Worm (Caenorhabditis elegans) whole organism, mixed stage, embryonic: ENCODE data around the gene attf-4.

Source experiments
- bed-3 ChIP-seq: fragments of 200-800 bp; sonication (Bioruptor generic); optimal IDR thresholded peaks from 3 replicates; lab custom pipeline; 2018; ENCODE audit warnings: mild to moderate bottlenecking, missing genetic modification characterization, moderate library complexity, missing compliant biosample characterization
- blmp-1 ChIP-seq: fragments of 150-350 bp; optimal IDR thresholded peaks from 2 replicates; lab custom pipeline; 2014; ENCODE audit warnings: missing biosample characterization, missing genetic modification characterization
- ceh-39 ChIP-seq: fragments of 150-350 bp; optimal IDR thresholded peaks from 2 replicates; lab custom pipeline; 2014; ENCODE audit warnings: missing biosample characterization, missing genetic modification characterization
- ceh-43 ChIP-seq: fragments of 200-800 bp; sonication (Bioruptor generic); optimal IDR thresholded peaks from 2 replicates; lab custom pipeline; 2018; ENCODE audit warnings: mild to moderate bottlenecking, missing genetic modification characterization, moderate library complexity, missing compliant biosample characterization
- ceh-83 ChIP-seq: fragments of 200-800 bp; sonication (Bioruptor generic); optimal IDR thresholded peaks from 2 replicates; lab custom pipeline; 2018; ENCODE audit warnings: mild to moderate bottlenecking, missing genetic modification characterization, missing compliant biosample characterization
- ces-1 ChIP-seq: fragments of 150-350 bp; optimal IDR thresholded peaks from 2 replicates; lab custom pipeline; 2014; ENCODE audit warnings: missing biosample characterization, missing genetic modification reagents, missing genetic modification characterization
- drap-1 ChIP-seq: fragments of 200-800 bp; sonication (Bioruptor generic); optimal IDR thresholded peaks from 3 replicates; lab custom pipeline; 2018; ENCODE audit warnings: mild to moderate bottlenecking, missing genetic modification characterization, missing compliant biosample characterization
- elt-1 ChIP-seq: sonication (generic microtip); optimal IDR thresholded peaks from 2 replicates; lab custom pipeline; 2017; ENCODE audit warnings: missing genetic modification characterization, mild to moderate bottlenecking, missing compliant biosample characterization, antibody characterized with exemption, moderate library complexity, borderline replicate concordance; ENCODE audit not compliant: insufficient read depth
- elt-3 ChIP-seq: fragments of 150-350 bp; optimal IDR thresholded peaks from 2 replicates; lab custom pipeline; 2014; ENCODE audit warnings: missing biosample characterization, missing genetic modification characterization
- flh-1 ChIP-seq: fragments of 200-800 bp; sonication (Bioruptor generic); optimal IDR thresholded peaks from 2 replicates; lab custom pipeline; 2018; ENCODE audit warnings: mild to moderate bottlenecking, missing genetic modification characterization, moderate library complexity, missing compliant biosample characterization
- ham-2 ChIP-seq: fragments of 200-800 bp; sonication (Bioruptor generic); optimal IDR thresholded peaks from 2 replicates; lab custom pipeline; 2018; ENCODE audit warnings: mild to moderate bottlenecking, missing genetic modification characterization, missing compliant biosample characterization
- hlh-1 ChIP-seq: fragments of 150-350 bp; optimal IDR thresholded peaks from 2 replicates; lab custom pipeline; 2014; ENCODE audit warnings: missing biosample characterization, missing genetic modification reagents, missing genetic modification characterization
- lin-32 ChIP-seq: fragments of 200-800 bp; sonication (Bioruptor generic); optimal IDR thresholded peaks from 2 replicates; lab custom pipeline; 2018; ENCODE audit warnings: mild to moderate bottlenecking, missing genetic modification characterization, missing compliant biosample characterization
- lsy-2 ChIP-seq: fragments of 150-350 bp; optimal IDR thresholded peaks from 2 replicates; lab custom pipeline; 2014; ENCODE audit warnings: missing biosample characterization, missing genetic modification characterization
- mab-5 ChIP-seq: fragments of 150-350 bp; optimal IDR thresholded peaks from 2 replicates; lab custom pipeline; 2014; ENCODE audit warnings: missing biosample characterization, missing genetic modification characterization
- mep-1 ChIP-seq: fragments of 150-350 bp; optimal IDR thresholded peaks from 2 replicates; lab custom pipeline; 2017; ENCODE audit warnings: missing biosample characterization, missing genetic modification reagents, missing genetic modification characterization, inconsistent platforms
- mls-2 ChIP-seq: sonication (generic microtip); optimal IDR thresholded peaks from 2 replicates; lab custom pipeline; 2016; ENCODE audit warnings: mild to moderate bottlenecking, missing genetic modification characterization, moderate library complexity, missing compliant biosample characterization
- nhr-12 ChIP-seq: fragments of 150-350 bp; optimal IDR thresholded peaks from 2 replicates; lab custom pipeline; 2014; ENCODE audit warnings: missing biosample characterization, missing genetic modification characterization
- nhr-2 ChIP-seq: fragments of 150-350 bp; optimal IDR thresholded peaks from 2 replicates; lab custom pipeline; 2014; ENCODE audit warnings: missing biosample characterization, missing genetic modification characterization
- nhr-237 ChIP-seq: fragments of 150-350 bp; optimal IDR thresholded peaks from 2 replicates; lab custom pipeline; 2014; ENCODE audit warnings: missing biosample characterization, missing genetic modification characterization
- nhr-28 ChIP-seq: fragments of 150-350 bp; optimal IDR thresholded peaks from 2 replicates; lab custom pipeline; 2014; ENCODE audit warnings: missing biosample characterization, missing genetic modification characterization
- nhr-76 ChIP-seq: sonication (generic microtip); optimal IDR thresholded peaks from 2 replicates; lab custom pipeline; 2017; ENCODE audit warnings: missing biosample characterization, missing genetic modification characterization
- pha-4 ChIP-seq: fragments of 150-350 bp; optimal IDR thresholded peaks from 2 replicates; lab custom pipeline; 2018; ENCODE audit warnings: missing biosample characterization, missing genetic modification reagents, missing genetic modification characterization
- sem-2 ChIP-seq: fragments of 200-800 bp; sonication (Bioruptor generic); optimal IDR thresholded peaks from 2 replicates; lab custom pipeline; 2018; ENCODE audit warnings: mild to moderate bottlenecking, missing genetic modification characterization, missing compliant biosample characterization
- snpc-4 ChIP-seq: fragments of 150-350 bp; optimal IDR thresholded peaks from 2 replicates; lab custom pipeline; 2014; ENCODE audit warnings: missing biosample characterization, missing genetic modification characterization
- sptf-1 ChIP-seq: sonication (generic microtip); optimal IDR thresholded peaks from 2 replicates; lab custom pipeline; 2017; ENCODE audit warnings: mild to moderate bottlenecking, missing genetic modification characterization, moderate library complexity, missing compliant biosample characterization
- tbx-8 ChIP-seq: fragments of 200-800 bp; sonication (Bioruptor generic); optimal IDR thresholded peaks from 2 replicates; lab custom pipeline; 2018; ENCODE audit warnings: mild to moderate bottlenecking, missing genetic modification characterization, moderate library complexity, missing compliant biosample characterization
- unc-120 ChIP-seq: sonication (generic microtip); optimal IDR thresholded peaks from 2 replicates; lab custom pipeline; 2017; ENCODE audit warnings: missing genetic modification characterization, missing compliant biosample characterization; ENCODE audit not compliant: poor library complexity, severe bottlenecking
- unc-39 ChIP-seq: fragments of 150-350 bp; optimal IDR thresholded peaks from 2 replicates; lab custom pipeline; 2014; ENCODE audit warnings: missing biosample characterization, missing genetic modification characterization
- zip-8 ChIP-seq: fragments of 150-350 bp; optimal IDR thresholded peaks from 2 replicates; lab custom pipeline; 2014; ENCODE audit warnings: missing biosample characterization, missing genetic modification characterization
- ztf-11 ChIP-seq: fragments of 150-350 bp; optimal IDR thresholded peaks from 2 replicates; lab custom pipeline; 2014; ENCODE audit warnings: missing biosample characterization, missing genetic modification characterization

Gene attf-4

ce11 chrIII:6087705-6088359 is 7.5 kb downstream of the attf-4 start, which contains the start of gene wht-1:
Gene wht-1, minus strand, starts transcription at chrIII:6087755.
- TF ChIP-seq snpc-4 (no peak), drap-1 (no peak)

ce11 chrIII:6095654-6096053 is 15.3 kb downstream of the attf-4 start:
- no peak for TF ChIP-seq elt-1 (tag; lab: Kevin White, UChicago)
- TF ChIP-seq pha-4, result no peak
- TF ChIP-seq zip-8 (tag; lab: Kevin White, UChicago), result peak; percentile 86

ce11 chrIII:6102762-6103161 is 22.4 kb downstream of the attf-4 start, which contains the start of gene C05D10.4:
Gene C05D10.4, minus strand, starts transcription at chrIII:6102862.
- TF ChIP-seq elt-3 (no peak), hlh-1 (tag; lab: Kevin White, UChicago) (no peak)

ce11 chrIII:6105897-6106296 is 25.5 kb downstream of the attf-4 start:
- TF ChIP-seq bed-3 (GFP tag; lab: Kevin White, UChicago), result no peak
- no peak for TF ChIP-seq flh-1 (GFP tag; lab: Kevin White, UChicago)
- TF ChIP-seq mls-2 (tag; lab: Kevin White, UChicago), result no peak
- no peak for TF ChIP-seq ztf-11 (tag; lab: Kevin White, UChicago)
- no peak for TF ChIP-seq nhr-237
- no peak for TF ChIP-seq snpc-4
- no peak for TF ChIP-seq sptf-1
- no peak for TF ChIP-seq lin-32
- TF ChIP-seq ham-2 (GFP tag; lab: Kevin White, UChicago), result no peak

- no peak for TF ChIP-seq elt-3
- peak; percentile 88 for TF ChIP-seq ces-1 (GFP tag; lab: Kevin White, UChicago)
Observed at ce11 chrIII:6110187-6110586, 29.8 kb downstream of the attf-4 start.

ce11 chrIII:6116281-6116886 is 36.0 kb downstream of the attf-4 start, which contains the start of gene nmt-1:
Gene nmt-1, minus strand, starts transcription at chrIII:6116331.
- TF ChIP-seq ceh-83 (GFP tag; lab: Kevin White, UChicago) (no peak), unc-39 (no peak), unc-120 (no peak), mab-5 (tag; lab: Kevin White, UChicago) (no peak), lsy-2 (tag; lab: Kevin White, UChicago) (peak; percentile 53), mep-1 (peak; percentile 19), tbx-8 (no peak), blmp-1 (tag; lab: Kevin White, UChicago) (no peak), ceh-43 (GFP tag; lab: Kevin White, UChicago) (no peak), ceh-39 (tag; lab: Kevin White, UChicago) (no peak), ces-1 (GFP tag; lab: Kevin White, UChicago) (peak; percentile 73), sptf-1 (no peak)

ce11 chrIII:6116981-6117380 is 36.6 kb downstream of the attf-4 start:
- TF ChIP-seq lsy-2 (tag; lab: Kevin White, UChicago) (no peak), blmp-1 (tag; lab: Kevin White, UChicago) (no peak), nhr-76 (no peak), flh-1 (GFP tag; lab: Kevin White, UChicago) (no peak), ceh-83 (GFP tag; lab: Kevin White, UChicago) (no peak), mab-5 (tag; lab: Kevin White, UChicago) (no peak), ham-2 (GFP tag; lab: Kevin White, UChicago) (no peak), ces-1 (GFP tag; lab: Kevin White, UChicago) (no peak), lin-32 (no peak), mls-2 (tag; lab: Kevin White, UChicago) (no peak), nhr-28 (tag; lab: Kevin White, UChicago) (no peak), zip-8 (tag; lab: Kevin White, UChicago) (no peak), nhr-12 (tag; lab: Kevin White, UChicago) (no peak), nhr-2 (tag; lab: Kevin White, UChicago) (no peak), sem-2 (GFP tag; lab: Kevin White, UChicago) (no peak)
